Worm (Caenorhabditis elegans): Measurements from ENCODE around the gene fbxb-52.

ce11 chrII:1525498-1525897, 24.9 kb downstream of the fbxb-52 start, which contains the start of gene Y51H7BR.7:
- no peak for TF ChIP-seq hmg-1.2 (GFP tag; IDR thresholded peaks at IDR 0.05)
- no peak for TF ChIP-seq B0019.2 (GFP tag; conservative IDR thresholded peaks at IDR 0.05)
- no peak for TF ChIP-seq ama-1 (optimal IDR thresholded peaks at IDR 0.05)
- no peak for TF ChIP-seq ama-1 (GFP tag; optimal IDR thresholded peaks at IDR 0.05)
- no peak for TF ChIP-seq Y53G8AR.9 (GFP tag; conservative IDR thresholded peaks at IDR 0.05)
- no peak for TF ChIP-seq egl-44 (GFP tag; IDR thresholded peaks at IDR 0.05)
- no peak for TF ChIP-seq pha-4 (tag; optimal IDR thresholded peaks at IDR 0.05)
- no peak for TF ChIP-seq Y95B8A.8 (GFP tag; IDR thresholded peaks at IDR 0.05)
- no peak for TF ChIP-seq mcd-1 (GFP tag; IDR thresholded peaks at IDR 0.05)
